Worm (Caenorhabditis elegans): Measurements from ENCODE around the gene K05B2.4.

K05B2.4 gene

DNA sequence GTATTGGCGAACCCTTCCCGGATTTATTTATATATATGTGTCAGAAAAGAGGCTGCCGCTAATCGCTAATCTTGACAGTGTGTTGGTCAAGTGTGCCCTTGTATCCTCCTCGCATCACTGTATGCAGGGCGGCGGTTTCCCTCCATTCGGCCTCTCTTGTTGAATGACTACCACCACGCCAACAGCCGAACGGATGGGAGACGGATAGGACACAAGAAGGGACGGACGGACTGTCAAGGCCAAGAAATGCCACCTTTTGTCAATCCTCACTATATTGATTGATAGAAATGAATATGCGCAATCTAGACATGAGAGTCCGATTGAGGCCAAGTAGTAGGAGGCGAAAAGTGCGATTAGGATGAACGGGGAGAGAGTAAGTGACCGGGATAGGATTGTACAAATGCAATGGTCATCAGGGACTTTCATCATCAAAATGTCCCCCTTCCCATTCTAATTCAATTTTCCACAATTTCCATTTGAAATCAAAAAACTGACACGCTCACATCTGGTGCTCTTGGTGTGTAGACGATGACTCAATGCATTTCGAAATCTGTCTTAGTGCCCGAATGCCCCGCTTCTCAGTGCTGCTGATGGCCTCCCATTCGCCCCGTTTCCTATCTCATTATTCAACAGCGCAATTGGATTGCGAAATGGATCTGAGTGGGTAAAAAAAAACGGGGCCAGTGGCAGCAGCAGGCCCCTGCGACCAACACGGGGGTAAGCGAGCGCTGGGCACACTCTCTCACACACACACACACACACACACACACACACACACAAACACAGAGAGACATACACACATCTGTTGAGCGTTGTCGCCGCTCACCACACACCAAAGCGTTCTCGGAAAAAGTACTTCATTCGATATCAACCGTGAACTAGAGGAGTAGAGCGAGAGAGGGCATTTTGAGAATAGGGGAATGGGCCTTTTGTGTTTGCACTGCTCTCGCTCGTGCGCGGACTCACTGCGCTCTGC lies 41.2 kb upstream of the K05B2.4 start (continued):
- TF ChIP-seq gmeb-1 (tag; optimal IDR thresholded peaks at IDR 0.05) (no peak), nhr-21 (tag; optimal IDR thresholded peaks at IDR 0.05) (peak; percentile 25), elt-3 (tag; optimal IDR thresholded peaks at IDR 0.05) (no peak), unc-62 (GFP tag; optimal IDR thresholded peaks at IDR 0.05) (no peak), ZK546.5 (tag; optimal IDR thresholded peaks at IDR 0.05) (no peak), nhr-6 (tag; optimal IDR thresholded peaks at IDR 0.05) (no peak), ceh-82 (tag; optimal IDR thresholded peaks at IDR 0.05) (no peak), elt-1 (tag; optimal IDR thresholded peaks at IDR 0.05) (no peak), nhr-12 (tag; optimal IDR thresholded peaks at IDR 0.05) (no peak), mab-5 (tag; optimal IDR thresholded peaks at IDR 0.05) (peak; percentile 13), peb-1 (tag; optimal IDR thresholded peaks at IDR 0.05) (peak; percentile 10), Y55F3AM.14 (GFP tag; optimal IDR thresholded peaks at IDR 0.05) (peak; percentile 8), dmd-4 (tag; optimal IDR thresholded peaks at IDR 0.05) (no peak), crh-2 (tag; optimal IDR thresholded peaks at IDR 0.05) (peak; percentile 58), ztf-4 (tag; optimal IDR thresholded peaks at IDR 0.05) (peak; percentile 51), aly-2 (tag; optimal IDR thresholded peaks at IDR 0.05) (no peak), unc-39 (tag; optimal IDR thresholded peaks at IDR 0.05) (no peak), egl-27 (tag; optimal IDR thresholded peaks at IDR 0.05) (peak; percentile 50), sma-9 (GFP tag; optimal IDR thresholded peaks at IDR 0.05) (peak; percentile 55), sma-9 (tag; optimal IDR thresholded peaks at IDR 0.05) (no peak), skn-1 (tag; optimal IDR thresholded peaks at IDR 0.05) (no peak), nhr-10 (tag; optimal IDR thresholded peaks at IDR 0.05) (peak; percentile 26)

DNA sequence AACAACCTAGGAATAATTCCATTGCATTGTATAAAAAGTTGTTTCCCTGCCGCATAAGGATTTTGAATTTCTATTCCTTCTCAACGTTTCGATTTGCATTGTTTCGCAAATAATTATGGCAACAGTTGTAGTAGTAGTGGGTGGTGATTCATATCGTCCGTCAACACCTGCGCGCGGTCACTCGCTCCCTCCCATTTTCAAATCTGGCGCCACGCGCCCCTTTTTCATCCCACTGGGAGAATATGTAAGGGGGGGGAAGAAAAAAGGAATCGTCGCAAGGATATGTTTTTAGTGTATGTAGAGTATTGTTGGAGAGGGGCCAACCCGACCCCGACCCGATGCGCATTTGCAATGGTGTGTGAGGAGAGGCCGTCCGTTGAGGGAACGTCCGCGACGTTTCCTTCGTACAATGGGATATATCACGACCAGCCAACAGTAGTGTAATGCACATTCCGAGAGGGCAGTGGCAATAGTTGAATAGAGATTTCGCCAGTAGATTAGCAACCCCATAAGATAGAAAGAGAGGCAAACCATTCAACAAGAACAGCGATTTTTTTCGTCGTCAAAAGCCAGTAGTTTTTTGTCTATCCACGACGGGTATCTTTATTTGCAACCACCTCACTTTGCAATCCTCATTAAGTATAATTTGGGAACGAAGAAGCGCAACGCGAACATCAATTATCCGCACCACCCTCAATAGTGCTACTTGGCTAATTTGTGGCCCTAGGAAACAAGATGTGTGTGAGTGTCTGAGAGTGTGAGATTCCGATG lies 40.3 kb upstream of the K05B2.4 start:
- TF ChIP-seq mbf-1 (tag; optimal IDR thresholded peaks at IDR 0.05) (no peak), lsy-2 (tag; optimal IDR thresholded peaks at IDR 0.05) (no peak), crh-2 (tag; optimal IDR thresholded peaks at IDR 0.05) (no peak), nhr-129 (tag; optimal IDR thresholded peaks at IDR 0.05) (no peak), unc-62 (GFP tag; optimal IDR thresholded peaks at IDR 0.05) (no peak), ceh-16 (tag; optimal IDR thresholded peaks at IDR 0.05) (peak; percentile 15)

DNA sequence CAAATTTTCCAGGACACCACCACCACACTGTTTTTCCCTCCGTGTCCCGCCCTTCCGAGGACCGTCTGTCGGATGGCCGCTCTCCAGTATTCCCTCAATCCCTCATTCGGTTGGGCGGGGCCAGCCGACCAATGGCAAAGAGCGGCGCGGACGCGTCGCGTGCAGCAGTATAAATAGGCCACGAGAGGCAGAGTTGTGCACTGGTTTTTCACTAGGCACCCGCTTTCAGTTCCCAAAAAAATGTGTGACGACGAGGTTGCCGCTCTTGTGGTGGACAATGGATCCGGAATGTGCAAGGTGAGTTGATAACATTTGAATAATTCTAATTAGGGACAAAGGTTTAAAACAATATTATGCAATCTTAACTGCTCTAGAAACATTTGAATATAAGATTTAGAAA lies 39.6 kb upstream of the K05B2.4 start, which contains the start of gene act-4:
Gene act-4, plus strand, starts transcription at position 200 of the 400 bp plus-strand sequence.
- TF ChIP-seq lsy-2 (tag; optimal IDR thresholded peaks at IDR 0.05): peak; percentile 15 to 59
- no peak for TF ChIP-seq ztf-1 (GFP tag; conservative IDR thresholded peaks at IDR 0.05)
- no peak for TF ChIP-seq ZK546.5 (tag; optimal IDR thresholded peaks at IDR 0.05)
- TF ChIP-seq nhr-6 (tag; optimal IDR thresholded peaks at IDR 0.05): no peak
- peak; percentile 20 for TF ChIP-seq mab-5 (tag; optimal IDR thresholded peaks at IDR 0.05)
- TF ChIP-seq crh-2 (tag; optimal IDR thresholded peaks at IDR 0.05): no peak
- TF ChIP-seq sma-3 (GFP tag; optimal IDR thresholded peaks at IDR 0.05): peak; percentile 33
- no peak for TF ChIP-seq nhr-23 (tag; optimal IDR thresholded peaks at IDR 0.05)
- peak; percentile 21 for TF ChIP-seq ceh-16 (tag; optimal IDR thresholded peaks at IDR 0.05)
- peak; percentile 26 for TF ChIP-seq lin-13 (GFP tag; optimal IDR thresholded peaks at IDR 0.05)
- TF ChIP-seq gmeb-1 (tag; optimal IDR thresholded peaks at IDR 0.05): no peak
- peak; percentile 33 for TF ChIP-seq zag-1 (tag; optimal IDR thresholded peaks at IDR 0.05)
- no peak for TF ChIP-seq R02D3.7 (tag; optimal IDR thresholded peaks at IDR 0.05)
- TF ChIP-seq skn-1 (tag; optimal IDR thresholded peaks at IDR 0.05): no peak
- no peak for TF ChIP-seq elt-1 (tag; optimal IDR thresholded peaks at IDR 0.05)
- TF ChIP-seq aly-2 (tag; optimal IDR thresholded peaks at IDR 0.05): no peak
- peak; percentile 41 for TF ChIP-seq C34F6.9 (tag; optimal IDR thresholded peaks at IDR 0.05)
- no peak for TF ChIP-seq nhr-77 (tag; optimal IDR thresholded peaks at IDR 0.05)
- no peak for TF ChIP-seq nhr-12 (tag; optimal IDR thresholded peaks at IDR 0.05)
- no peak for TF ChIP-seq unc-62 (GFP tag; optimal IDR thresholded peaks at IDR 0.05)
- peak; percentile 48 for TF ChIP-seq sem-4 (tag; optimal IDR thresholded peaks at IDR 0.05)
- TF ChIP-seq alr-1 (tag; optimal IDR thresholded peaks at IDR 0.05): no peak
- no peak for TF ChIP-seq ztf-11 (tag; optimal IDR thresholded peaks at IDR 0.05)
- no peak for TF ChIP-seq fos-1 (tag; optimal IDR thresholded peaks at IDR 0.05)
- no peak for TF ChIP-seq unc-39 (tag; optimal IDR thresholded peaks at IDR 0.05)
- no peak for TF ChIP-seq lin-39 (tag; optimal IDR thresholded peaks at IDR 0.05)
- no peak for TF ChIP-seq snpc-4 (tag; optimal IDR thresholded peaks at IDR 0.05)
- TF ChIP-seq mbf-1 (tag; optimal IDR thresholded peaks at IDR 0.05): no peak
- TF ChIP-seq dmd-4 (tag; optimal IDR thresholded peaks at IDR 0.05): no peak
- TF ChIP-seq elt-3 (tag; optimal IDR thresholded peaks at IDR 0.05): no peak
- TF ChIP-seq F13H6.1 (tag; optimal IDR thresholded peaks at IDR 0.05): peak; percentile 78
- peak; percentile 15 for TF ChIP-seq ceh-82 (tag; optimal IDR thresholded peaks at IDR 0.05)
- TF ChIP-seq peb-1 (tag; optimal IDR thresholded peaks at IDR 0.05): no peak
- peak; percentile 96 for TF ChIP-seq ama-1 (optimal IDR thresholded peaks at IDR 0.05)
- no peak for TF ChIP-seq nhr-11 (tag; optimal IDR thresholded peaks at IDR 0.05)
- TF ChIP-seq sma-9 (GFP tag; optimal IDR thresholded peaks at IDR 0.05): peak; percentile 54
- no peak for TF ChIP-seq sma-9 (tag; optimal IDR thresholded peaks at IDR 0.05)
- no peak for TF ChIP-seq nhr-10 (tag; optimal IDR thresholded peaks at IDR 0.05)
- TF ChIP-seq unc-55 (GFP tag; optimal IDR thresholded peaks at IDR 0.05): peak; percentile 43
- no peak for TF ChIP-seq Y55F3AM.14 (GFP tag; optimal IDR thresholded peaks at IDR 0.05)

Measured in whole organism, L2 larva.